Worm (Caenorhabditis elegans): Measurements from ENCODE around the gene glna-2.

Gene glna-2

ce11 chrII:8037863-8038262 is 29.4 kb downstream of the glna-2 start, which contains the start of gene C08B11.9:
C08B11.9 (minus strand) TSS chrII:8038169.
- TF ChIP-seq hmbx-1 (tag; optimal IDR thresholded peaks at IDR 0.05) (no peak), hnd-1 (tag; optimal IDR thresholded peaks at IDR 0.05) (no peak), B0310.2 (tag; optimal IDR thresholded peaks at IDR 0.05) (no peak), ceh-13 (GFP tag; optimal IDR thresholded peaks at IDR 0.05) (no peak), tbx-37 (GFP tag; conservative IDR thresholded peaks at IDR 0.05) (no peak), aly-1 (tag; optimal IDR thresholded peaks at IDR 0.05) (no peak), pes-1 (GFP tag; IDR thresholded peaks at IDR 0.05) (no peak), hmg-4 (GFP tag; optimal IDR thresholded peaks at IDR 0.05) (no peak), ama-1 (optimal IDR thresholded peaks at IDR 0.05) (no peak), flt-1 (GFP tag; IDR thresholded peaks at IDR 0.05) (no peak), ceh-36 (tag; optimal IDR thresholded peaks at IDR 0.05) (no peak), tra-4 (tag; optimal IDR thresholded peaks at IDR 0.05) (no peak), ets-7 (tag; optimal IDR thresholded peaks at IDR 0.05) (no peak), scrt-1 (GFP tag; IDR thresholded peaks at IDR 0.05) (no peak)

ce11 chrII:8039416-8039815 is 31.0 kb downstream of the glna-2 start, which contains the start of the genes ubh-4 and algn-6:
ubh-4 (minus strand) TSS chrII:8039597.
algn-6 (plus strand) TSS chrII:8039802.
- TF ChIP-seq pes-1 (GFP tag; IDR thresholded peaks at IDR 0.05) = no peak
- TF ChIP-seq hnd-1 (tag; optimal IDR thresholded peaks at IDR 0.05) = no peak
- no peak for TF ChIP-seq sea-1 (GFP tag; conservative IDR thresholded peaks at IDR 0.05)
- TF ChIP-seq ceh-36 (tag; optimal IDR thresholded peaks at IDR 0.05) = no peak
- TF ChIP-seq aly-1 (tag; optimal IDR thresholded peaks at IDR 0.05) = no peak
- 0 out of 2 replicates have a peak, but pooled peaks have one; percentile 7 for TF ChIP-seq tbx-37 (GFP tag; conservative IDR thresholded peaks at IDR 0.05)

DNA sequence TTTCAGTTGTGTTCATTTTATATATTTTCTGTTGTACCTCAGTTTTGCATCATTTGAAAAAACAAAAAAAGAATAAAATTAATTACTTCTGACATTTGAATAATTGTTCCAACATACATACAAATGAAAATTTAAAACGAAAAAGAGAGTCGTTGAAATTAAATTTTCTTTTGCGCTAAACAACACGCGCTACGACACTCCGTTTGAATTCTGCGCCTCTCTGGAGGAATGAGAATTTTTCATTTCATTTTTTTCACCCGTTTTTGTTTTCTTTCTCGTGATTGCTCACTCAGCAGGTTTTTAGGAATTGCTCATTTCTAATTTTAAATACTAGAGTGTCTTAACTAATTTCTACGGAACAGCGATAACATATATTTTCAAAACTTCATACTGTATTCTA is 33.2 kb downstream of the glna-2 start:
- TF ChIP-seq hmbx-1 (tag; optimal IDR thresholded peaks at IDR 0.05) = no peak
- no peak for TF ChIP-seq B0310.2 (tag; optimal IDR thresholded peaks at IDR 0.05)
- TF ChIP-seq tbx-37 (GFP tag; conservative IDR thresholded peaks at IDR 0.05) = no peak
- no peak for TF ChIP-seq sea-1 (GFP tag; conservative IDR thresholded peaks at IDR 0.05)
- TF ChIP-seq ets-7 (tag; optimal IDR thresholded peaks at IDR 0.05) = no peak
- TF ChIP-seq hmg-4 (GFP tag; optimal IDR thresholded peaks at IDR 0.05) = no peak
- no peak for TF ChIP-seq pes-1 (GFP tag; IDR thresholded peaks at IDR 0.05)
- no peak for TF ChIP-seq ama-1 (optimal IDR thresholded peaks at IDR 0.05)
- no peak for TF ChIP-seq flt-1 (GFP tag; IDR thresholded peaks at IDR 0.05)
- TF ChIP-seq scrt-1 (GFP tag; IDR thresholded peaks at IDR 0.05) = no peak
- no peak for TF ChIP-seq hnd-1 (tag; optimal IDR thresholded peaks at IDR 0.05)
- no peak for TF ChIP-seq ceh-13 (GFP tag; optimal IDR thresholded peaks at IDR 0.05)
- no peak for TF ChIP-seq tbx-11 (GFP tag; IDR thresholded peaks at IDR 0.05)
- no peak for TF ChIP-seq tra-4 (tag; optimal IDR thresholded peaks at IDR 0.05)
- no peak for TF ChIP-seq ceh-36 (tag; optimal IDR thresholded peaks at IDR 0.05)
- TF ChIP-seq F13C5.2 (tag; optimal IDR thresholded peaks at IDR 0.05) = no peak

ce11 chrII:8042289-8042688 is 33.9 kb downstream of the glna-2 start, which contains the start of gene T05H10.1:
T05H10.1 (plus strand) TSS chrII:8042589.
- no peak for TF ChIP-seq B0310.2 (tag; optimal IDR thresholded peaks at IDR 0.05)

DNA sequence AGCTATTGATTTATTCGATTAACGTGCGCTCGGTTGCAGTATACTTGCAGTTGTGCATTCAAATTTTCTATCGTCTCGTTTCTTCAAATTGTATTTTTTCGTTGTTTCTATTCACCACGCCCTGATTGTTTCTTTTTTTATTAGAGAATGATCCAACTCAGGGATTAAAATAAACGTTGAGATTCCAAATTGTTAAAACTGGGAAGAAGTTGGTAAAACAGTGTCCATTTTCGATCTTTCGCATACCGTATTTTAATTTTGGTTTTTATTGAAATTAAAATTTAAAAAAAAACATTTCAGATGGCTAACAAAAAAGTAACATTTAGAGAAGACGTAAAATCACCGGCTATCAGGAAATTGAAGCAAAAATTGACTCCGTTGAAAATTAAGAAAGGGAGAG is 38.8 kb downstream of the glna-2 start, which contains the start of gene apn-1:
Gene apn-1, plus strand, starts transcription at position 301 of the 400 bp plus-strand sequence.
- TF ChIP-seq tbx-11 (GFP tag; IDR thresholded peaks at IDR 0.05) = no peak
- no peak for TF ChIP-seq hmg-4 (GFP tag; optimal IDR thresholded peaks at IDR 0.05)
- TF ChIP-seq ets-7 (tag; optimal IDR thresholded peaks at IDR 0.05) = no peak
- TF ChIP-seq aly-1 (tag; optimal IDR thresholded peaks at IDR 0.05) = no peak
- TF ChIP-seq F13C5.2 (tag; optimal IDR thresholded peaks at IDR 0.05) = no peak
- no peak for TF ChIP-seq hmbx-1 (tag; optimal IDR thresholded peaks at IDR 0.05)
- no peak for TF ChIP-seq hnd-1 (tag; optimal IDR thresholded peaks at IDR 0.05)
- no peak for TF ChIP-seq tbx-37 (GFP tag; conservative IDR thresholded peaks at IDR 0.05)
- no peak for TF ChIP-seq ceh-13 (GFP tag; optimal IDR thresholded peaks at IDR 0.05)
- TF ChIP-seq pes-1 (GFP tag; IDR thresholded peaks at IDR 0.05) = no peak
- TF ChIP-seq sea-1 (GFP tag; conservative IDR thresholded peaks at IDR 0.05) = no peak

DNA sequence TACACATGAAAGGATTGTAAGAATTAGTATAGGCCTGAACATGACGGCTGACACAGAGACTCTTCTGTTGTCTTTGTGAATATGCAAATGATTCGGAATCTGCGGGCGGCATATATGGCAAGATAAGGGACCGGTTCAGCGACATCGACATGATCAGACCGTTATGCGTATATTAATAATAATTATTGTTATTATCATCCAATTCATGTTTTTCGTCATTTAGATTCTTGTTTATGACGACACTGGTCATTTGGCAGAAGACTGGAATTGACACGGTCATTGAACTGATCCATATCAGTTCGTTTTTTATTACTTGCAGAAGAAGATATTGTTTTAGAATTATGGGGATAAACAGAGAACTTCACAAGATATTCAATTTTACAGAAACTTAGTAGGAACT is 42.0 kb downstream of the glna-2 start, which contains the start of gene mtre-1:
Gene mtre-1, minus strand, starts transcription at position 101 of the 400 bp plus-strand sequence.
- no peak for TF ChIP-seq aly-1 (tag; optimal IDR thresholded peaks at IDR 0.05)
- no peak for TF ChIP-seq tra-4 (tag; optimal IDR thresholded peaks at IDR 0.05)
- TF ChIP-seq ama-1 (optimal IDR thresholded peaks at IDR 0.05) = no peak
- TF ChIP-seq tbx-11 (GFP tag; IDR thresholded peaks at IDR 0.05) = no peak
- TF ChIP-seq hmg-4 (GFP tag; optimal IDR thresholded peaks at IDR 0.05) = no peak
- TF ChIP-seq flt-1 (GFP tag; IDR thresholded peaks at IDR 0.05) = no peak
- no peak for TF ChIP-seq hnd-1 (tag; optimal IDR thresholded peaks at IDR 0.05)
- no peak for TF ChIP-seq scrt-1 (GFP tag; IDR thresholded peaks at IDR 0.05)
- TF ChIP-seq hmbx-1 (tag; optimal IDR thresholded peaks at IDR 0.05) = no peak
- no peak for TF ChIP-seq ceh-13 (GFP tag; optimal IDR thresholded peaks at IDR 0.05)
- TF ChIP-seq B0310.2 (tag; optimal IDR thresholded peaks at IDR 0.05) = no peak
- TF ChIP-seq tbx-37 (GFP tag; conservative IDR thresholded peaks at IDR 0.05) = no peak
- TF ChIP-seq ceh-36 (tag; optimal IDR thresholded peaks at IDR 0.05) = no peak
- no peak for TF ChIP-seq pes-1 (GFP tag; IDR thresholded peaks at IDR 0.05)
- no peak for TF ChIP-seq sea-1 (GFP tag; conservative IDR thresholded peaks at IDR 0.05)
- no peak for TF ChIP-seq F13C5.2 (tag; optimal IDR thresholded peaks at IDR 0.05)

DNA sequence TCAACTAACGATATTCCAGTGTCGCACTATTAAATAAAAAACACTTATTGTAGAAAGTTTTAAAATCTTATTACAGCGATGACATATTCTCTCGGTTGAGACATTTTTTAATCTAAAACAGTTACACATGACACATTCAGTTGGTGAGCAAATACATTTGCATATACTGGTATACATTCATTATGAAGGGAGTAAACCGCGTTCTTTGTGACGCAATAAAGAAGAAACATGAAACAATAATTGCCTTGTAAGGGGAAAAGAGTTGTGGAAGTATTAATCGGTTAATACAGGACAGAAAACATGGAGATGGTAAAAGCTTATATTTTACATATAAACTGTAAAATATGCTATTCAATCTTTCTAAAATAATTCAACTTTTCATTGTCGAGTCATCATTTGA is 42.9 kb downstream of the glna-2 start:
- TF ChIP-seq scrt-1 (GFP tag; IDR thresholded peaks at IDR 0.05) = no peak
- no peak for TF ChIP-seq ama-1 (optimal IDR thresholded peaks at IDR 0.05)
- TF ChIP-seq F13C5.2 (tag; optimal IDR thresholded peaks at IDR 0.05) = no peak
- no peak for TF ChIP-seq aly-1 (tag; optimal IDR thresholded peaks at IDR 0.05)
- no peak for TF ChIP-seq sea-1 (GFP tag; conservative IDR thresholded peaks at IDR 0.05)
- TF ChIP-seq tra-4 (tag; optimal IDR thresholded peaks at IDR 0.05) = no peak
- no peak for TF ChIP-seq flt-1 (GFP tag; IDR thresholded peaks at IDR 0.05)
- TF ChIP-seq ceh-36 (tag; optimal IDR thresholded peaks at IDR 0.05) = no peak
- no peak for TF ChIP-seq B0310.2 (tag; optimal IDR thresholded peaks at IDR 0.05)
- no peak for TF ChIP-seq hmbx-1 (tag; optimal IDR thresholded peaks at IDR 0.05)
- no peak for TF ChIP-seq ceh-13 (GFP tag; optimal IDR thresholded peaks at IDR 0.05)
- TF ChIP-seq hnd-1 (tag; optimal IDR thresholded peaks at IDR 0.05) = no peak
- no peak for TF ChIP-seq ets-7 (tag; optimal IDR thresholded peaks at IDR 0.05)
- no peak for TF ChIP-seq tbx-37 (GFP tag; conservative IDR thresholded peaks at IDR 0.05)
- TF ChIP-seq pes-1 (GFP tag; IDR thresholded peaks at IDR 0.05) = no peak
- no peak for TF ChIP-seq tbx-11 (GFP tag; IDR thresholded peaks at IDR 0.05)
- TF ChIP-seq hmg-4 (GFP tag; optimal IDR thresholded peaks at IDR 0.05) = no peak

Measured in whole organism, early embryonic.